Fruit fly (Drosophila melanogaster) whole organism, embryonic: ENCODE results near the gene mEFTs.

Experiments
- CG2129 ChIP-seq: fragments of 200-800 bp; sonication (Bioruptor generic); IDR thresholded peaks from 2 replicates; pipeline ENCODE4 v1.3.6; 2022; ENCODE audit warnings: missing biosample characterization, missing genetic modification characterization; ENCODE audit not compliant: partially characterized antibody
- usp ChIP-seq: fragments of >200 bp; optimal IDR thresholded peaks from 2 replicates; lab custom pipeline; 2017; ENCODE audit warnings: missing biosample characterization, missing genetic modification characterization

dm6 chr2L:17541106-17541505 lies 40.2 kb upstream of the mEFTs start:
- TF ChIP-seq usp (GFP tag; lab: Kevin White, UChicago) (no peak), CG2129 (GFP tag; lab: Robert Waterston, UW) (no peak)
